Worm (Caenorhabditis elegans): ENCODE measurements around the gene F11D11.22.
"Not testable (repeated sequence)": the region's sequence is repeated elsewhere in the genome, so short reads cannot be mapped to it uniquely, and the experiment has no call there.

Gene F11D11.22

ce11 chrV:18762044-18762443 is at the start of gene F11D11.22:
TSS of gene F11D11.22 (plus strand) at chrV:18762344.
- not testable (repeated sequence) for TF ChIP-seq unc-62 (GFP tag; optimal IDR thresholded peaks at IDR 0.05)

DNA sequence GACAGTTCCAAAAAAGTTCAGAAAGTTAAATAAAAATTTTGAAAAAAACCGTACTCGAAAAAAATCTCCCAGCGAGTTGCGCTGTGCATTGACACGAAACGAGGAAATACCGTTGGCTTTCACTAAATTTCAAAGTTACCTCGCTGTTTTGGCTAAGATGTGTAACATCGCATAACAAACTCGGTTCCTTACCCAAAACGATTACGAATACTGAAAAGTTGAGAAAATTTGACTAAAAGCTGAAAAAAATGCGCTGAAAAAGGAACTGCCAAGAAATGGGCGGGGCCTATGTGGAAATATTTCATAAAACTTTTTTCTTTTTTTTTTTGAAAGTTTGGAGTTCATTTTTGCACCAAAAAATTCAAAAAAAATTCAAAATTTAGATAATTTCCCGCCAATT is 42.7 kb upstream of the F11D11.22 start:
- TF ChIP-seq unc-62 (GFP tag; optimal IDR thresholded peaks at IDR 0.05), result no peak

DNA sequence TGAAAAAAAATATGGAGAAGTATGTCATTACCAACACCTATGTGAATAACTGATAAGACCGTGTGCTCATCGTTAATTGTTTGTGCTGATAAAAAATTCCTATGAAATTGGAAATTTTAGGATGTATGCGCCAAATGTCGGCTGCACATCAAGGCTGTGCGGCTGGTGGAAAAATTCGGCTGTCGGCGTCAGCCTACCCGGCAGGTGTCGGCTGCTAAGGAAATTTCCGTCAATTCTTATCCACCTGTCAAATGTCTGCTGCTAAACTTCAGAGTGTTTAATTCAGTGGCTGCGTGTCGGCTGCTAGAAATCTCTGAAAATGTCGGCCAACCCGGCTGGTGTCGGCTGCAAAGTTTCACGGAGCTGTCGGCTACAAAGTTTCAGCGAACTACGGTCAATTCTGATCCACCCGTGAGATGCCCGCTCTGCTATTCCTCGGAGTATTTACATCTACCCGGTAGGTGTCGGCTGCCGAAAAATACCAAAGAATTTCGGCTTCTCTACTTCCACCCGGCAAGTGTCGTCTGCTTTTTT is 42.1 kb upstream of the F11D11.22 start, which contains the start of gene Y17D7C.2:
Gene Y17D7C.2, minus strand, starts transcription at position 32 of the 534 bp plus-strand sequence.
- TF ChIP-seq unc-62 (GFP tag; optimal IDR thresholded peaks at IDR 0.05), result no peak

DNA sequence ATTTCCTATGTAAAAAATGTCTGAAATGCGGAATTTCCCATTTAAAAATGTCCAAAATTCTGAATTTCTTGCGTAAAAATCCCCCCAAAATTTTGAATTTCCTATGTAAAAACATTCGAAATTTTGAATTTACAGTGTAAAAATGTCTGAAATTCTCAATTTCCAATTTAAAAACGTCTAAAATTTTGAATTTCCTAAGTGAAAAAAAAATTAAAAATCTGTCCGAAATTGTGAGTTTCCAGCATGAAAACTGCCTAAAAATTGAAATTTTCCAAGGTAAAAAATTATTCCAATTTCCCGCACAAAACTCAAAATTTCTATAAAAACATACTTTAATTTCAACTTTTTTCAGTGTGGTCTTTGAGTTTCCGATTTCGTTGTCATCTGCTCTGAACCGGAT is 40.3 kb upstream of the F11D11.22 start:
- TF ChIP-seq unc-62 (GFP tag; optimal IDR thresholded peaks at IDR 0.05), result no peak

DNA sequence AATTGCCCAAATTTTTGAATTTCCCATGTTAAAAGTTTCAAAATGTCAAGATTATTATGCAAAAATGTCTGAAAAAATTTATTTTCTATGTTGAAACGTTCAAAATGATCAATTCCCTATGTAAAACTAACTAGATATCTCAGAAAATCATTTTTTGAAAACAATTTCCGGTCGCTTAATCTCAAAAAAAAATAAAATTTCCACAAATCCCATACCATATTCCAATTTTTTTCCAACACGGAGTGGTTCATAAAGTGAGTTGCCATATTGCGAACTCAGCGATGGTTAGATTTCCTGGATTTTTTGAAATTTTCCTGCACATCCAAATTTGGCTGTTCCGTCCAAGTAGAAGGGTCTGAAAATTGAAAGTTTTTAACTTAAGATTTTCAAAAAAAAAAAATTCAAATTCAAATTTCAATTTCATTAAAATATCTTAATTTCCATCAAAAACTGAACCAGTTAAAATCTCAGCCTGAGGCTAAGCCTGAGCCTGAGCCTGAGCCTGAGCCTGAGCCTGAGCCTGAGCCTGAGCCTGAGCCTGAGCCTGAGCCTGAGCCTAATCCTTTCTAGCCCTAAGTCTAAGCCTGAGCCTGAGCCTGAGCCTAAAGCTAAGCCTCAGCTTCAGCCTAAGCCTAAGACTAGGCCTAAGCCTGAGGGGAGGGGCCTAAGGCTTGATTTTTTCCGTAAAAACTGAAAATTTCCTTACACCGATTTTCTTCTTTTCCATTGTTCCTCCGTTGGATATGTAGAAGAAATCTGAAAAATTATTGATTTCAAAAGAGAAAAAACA is 39.4 kb upstream of the F11D11.22 start:
- no peak for TF ChIP-seq unc-62 (GFP tag; optimal IDR thresholded peaks at IDR 0.05)

DNA sequence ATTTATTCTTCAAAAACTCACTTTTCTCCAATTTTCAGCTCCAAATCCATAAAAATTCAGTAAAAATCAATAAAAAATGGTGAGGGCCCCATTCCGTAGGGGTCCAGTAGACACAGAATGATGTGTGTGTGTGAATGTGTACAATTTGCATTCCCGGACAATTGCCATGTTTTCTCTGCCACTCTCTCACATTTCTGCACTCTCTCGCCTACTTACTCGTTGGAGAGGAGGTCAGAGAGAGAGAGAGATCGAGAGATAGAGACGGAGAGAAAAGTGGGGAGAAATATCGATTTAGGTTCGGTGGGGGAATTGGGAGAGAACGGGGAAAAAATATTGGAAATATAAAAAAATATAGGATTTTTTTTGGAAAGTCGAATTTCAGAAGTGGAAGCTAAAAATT is 38.5 kb upstream of the F11D11.22 start:
- TF ChIP-seq unc-62 (GFP tag; optimal IDR thresholded peaks at IDR 0.05), result no peak

ce11 chrV:18724076-18724475 is 38.1 kb upstream of the F11D11.22 start:
- no peak for TF ChIP-seq unc-62 (GFP tag; optimal IDR thresholded peaks at IDR 0.05)

DNA sequence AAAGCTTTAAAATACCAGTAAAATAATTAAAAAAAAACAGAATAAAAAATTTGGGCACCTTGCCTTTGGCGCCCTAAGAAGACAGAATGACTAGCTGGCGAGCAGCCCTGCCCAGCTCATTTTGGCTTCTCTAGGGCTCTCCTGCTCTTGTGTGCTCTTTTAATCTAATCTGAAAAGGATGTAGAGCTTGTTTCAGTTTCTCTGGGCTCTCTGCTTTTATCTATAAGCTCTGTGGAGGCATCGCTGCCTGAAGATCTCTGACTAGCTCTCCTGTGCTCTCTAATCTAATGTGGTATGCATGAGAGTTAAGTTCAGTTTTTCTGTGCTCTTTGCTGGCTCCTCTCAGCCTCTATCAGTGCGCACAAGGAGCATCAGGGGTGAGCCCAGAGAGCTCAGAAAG is 36.3 kb upstream of the F11D11.22 start:
- TF ChIP-seq unc-62 (GFP tag; optimal IDR thresholded peaks at IDR 0.05), result no peak

ce11 chrV:18729324-18729924 is 32.7 kb upstream of the F11D11.22 start, which contains the start of gene asp-19:
TSS of gene asp-19 (minus strand) at chrV:18729374.
- no peak for TF ChIP-seq unc-62 (GFP tag; optimal IDR thresholded peaks at IDR 0.05)

ce11 chrV:18731579-18732041 is 30.5 kb upstream of the F11D11.22 start, which contains the start of the genes asp-18 and scl-19:
TSS of gene asp-18 (minus strand) at chrV:18731679.
TSS of gene scl-19 (plus strand) at chrV:18731991.
- TF ChIP-seq unc-62 (GFP tag; optimal IDR thresholded peaks at IDR 0.05), result no peak

- TF ChIP-seq unc-62 (GFP tag; optimal IDR thresholded peaks at IDR 0.05), result no peak
Observed at ce11 chrV:18733942-18734341, 28.2 kb upstream of the F11D11.22 start.

DNA sequence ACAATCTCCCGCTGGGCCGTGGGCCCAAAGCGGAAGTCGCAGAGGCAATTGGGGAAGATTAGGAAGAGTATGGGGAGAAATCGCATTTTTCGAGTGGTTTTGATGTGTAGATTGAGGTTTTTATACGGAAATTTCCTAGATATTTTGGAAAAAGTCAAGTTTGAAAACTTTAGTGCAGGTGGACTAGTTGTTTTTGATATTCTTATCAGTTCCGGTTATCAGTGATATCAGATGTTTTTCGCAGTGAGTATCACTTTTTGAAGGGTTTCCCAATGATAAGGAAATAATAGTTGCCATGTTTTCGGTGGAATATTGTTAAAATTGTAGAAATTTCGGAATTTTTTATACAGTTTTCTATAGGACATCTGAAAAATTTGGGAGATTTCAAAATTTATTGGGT is 27.8 kb upstream of the F11D11.22 start, which contains the start of gene scl-20:
Gene scl-20, minus strand, starts transcription at position 101 of the 400 bp plus-strand sequence.
- TF ChIP-seq unc-62 (GFP tag; optimal IDR thresholded peaks at IDR 0.05), result no peak

ce11 chrV:18737646-18738045 is 24.5 kb upstream of the F11D11.22 start:
- no peak for TF ChIP-seq unc-62 (GFP tag; optimal IDR thresholded peaks at IDR 0.05)

- no peak for TF ChIP-seq unc-62 (GFP tag; optimal IDR thresholded peaks at IDR 0.05)
Observed at ce11 chrV:18742108-18742507, 20.0 kb upstream of the F11D11.22 start, which contains the start of gene clec-250. TSS of gene clec-250 (minus strand) at chrV:18742208.

- no peak for TF ChIP-seq unc-62 (GFP tag; optimal IDR thresholded peaks at IDR 0.05)
Observed at ce11 chrV:18746937-18747660, 15.0 kb upstream of the F11D11.22 start, which contains the start of gene clec-251. TSS of gene clec-251 (minus strand) at chrV:18746987.

ce11 chrV:18748726-18749125 is 13.4 kb upstream of the F11D11.22 start, which contains the start of gene clec-252:
TSS of gene clec-252 (minus strand) at chrV:18748826.
- TF ChIP-seq unc-62 (GFP tag; optimal IDR thresholded peaks at IDR 0.05), result no peak

All from whole organism, dauer.